Fruit fly (Drosophila melanogaster): ENCODE measurements around the gene TP53INP.

TP53INP gene

dm6 chr3L:4363887-4364794 lies 42.6 kb upstream of the TP53INP start, which contains the start of the genes Cip4 and mRpS6 (continued):
- peak; percentile 52 for TF ChIP-seq CG8281 (tag; optimal IDR thresholded peaks at IDR 0.05)
- no peak for TF ChIP-seq br (optimal IDR thresholded peaks at IDR 0.05)
- TF ChIP-seq mld (GFP tag; IDR thresholded peaks at IDR 0.05; ENCODE audit: partially characterized antibody) = 0 out of 3 replicates have a peak, but pooled peaks have one; percentile 47
- TF ChIP-seq unpg (GFP tag; optimal IDR thresholded peaks at IDR 0.05) = peak; percentile 86
- TF ChIP-seq Spps (tag; optimal IDR thresholded peaks at IDR 0.05) = peak; percentile 51
- peak; percentile 64 for TF ChIP-seq CG32772 (GFP tag; IDR thresholded peaks at IDR 0.05)
- TF ChIP-seq CG16815 (GFP tag; optimal IDR thresholded peaks at IDR 0.05) = peak; percentile 75
- TF ChIP-seq CG33557 (GFP tag; optimal IDR thresholded peaks at IDR 0.05) = peak; percentile 59
- peak; percentile 53 for TF ChIP-seq HmgZ (tag; optimal IDR thresholded peaks at IDR 0.05)
- no peak for TF ChIP-seq NC2α (GFP tag; optimal IDR thresholded peaks at IDR 0.05)
- TF ChIP-seq Dip2 (GFP tag; IDR thresholded peaks at IDR 0.05) = no peak
- peak; percentile 87 for TF ChIP-seq CG9727 (GFP tag; optimal IDR thresholded peaks at IDR 0.05)
- TF ChIP-seq vnd (GFP tag; IDR thresholded peaks at IDR 0.05; ENCODE audit: partially characterized antibody) = no peak
- peak; percentile 48; the same call in 1 of the 2 replicates for TF ChIP-seq tna (GFP tag; IDR thresholded peaks at IDR 0.05; ENCODE audit: partially characterized antibody)
- peak; percentile 67 for TF ChIP-seq CG7372 (GFP tag; IDR thresholded peaks at IDR 0.05)
- peak; percentile 0 for TF ChIP-seq tx (GFP tag; optimal IDR thresholded peaks at IDR 0.05)
- no peak for TF ChIP-seq pan (optimal IDR thresholded peaks at IDR 0.05)
- TF ChIP-seq pan (GFP tag; optimal IDR thresholded peaks at IDR 0.05 in 1 of 2, IDR thresholded peaks at IDR 0.05 in 1 of 2) = peak in 1 of 2 experiments; percentile 77
- TF ChIP-seq CG10267 (tag; optimal IDR thresholded peaks at IDR 0.05) = peak; percentile 78
- no peak for TF ChIP-seq Hmx (GFP tag; optimal IDR thresholded peaks at IDR 0.05)
- TF ChIP-seq run (tag; optimal IDR thresholded peaks at IDR 0.05) = peak; percentile 41
- peak; percentile 47 for TF ChIP-seq CG12744 (GFP tag; optimal IDR thresholded peaks at IDR 0.05)
- no peak; the same call in 2 of the 3 replicates for TF ChIP-seq CG34224 (GFP tag; IDR thresholded peaks at IDR 0.05; ENCODE audit: partially characterized antibody)
- TF ChIP-seq CG17385 (GFP tag; optimal IDR thresholded peaks at IDR 0.05) = peak; percentile 82
- no peak for TF ChIP-seq CG8944 (GFP tag; optimal IDR thresholded peaks at IDR 0.05)
- TF ChIP-seq CG11247 (GFP tag; IDR thresholded peaks at IDR 0.05) = peak; percentile 83
- no peak for TF ChIP-seq HHEX (GFP tag; optimal IDR thresholded peaks at IDR 0.05)
- no peak for TF ChIP-seq sim (GFP tag; IDR thresholded peaks at IDR 0.05)
- TF ChIP-seq Hr39 (optimal IDR thresholded peaks at IDR 0.05) = no peak
- TF ChIP-seq BEAF-32 (GFP tag; optimal IDR thresholded peaks at IDR 0.05) = peak; percentile 38
- TF ChIP-seq pho (GFP tag; optimal IDR thresholded peaks at IDR 0.05) = peak; percentile 45
- TF ChIP-seq fu2 (GFP tag; optimal IDR thresholded peaks at IDR 0.05) = peak; percentile 10
- TF ChIP-seq trh (GFP tag; optimal IDR thresholded peaks at IDR 0.05) = peak; percentile 69
- TF ChIP-seq az2 (GFP tag; optimal IDR thresholded peaks at IDR 0.05) = peak; percentile 86
- peak; percentile 91 for TF ChIP-seq Ets65A (GFP tag)
- no peak for TF ChIP-seq CG17912 (GFP tag; optimal IDR thresholded peaks at IDR 0.05)
- TF ChIP-seq CG2116 (GFP tag; optimal IDR thresholded peaks at IDR 0.05) = peak; percentile 75
- TF ChIP-seq CoRest (tag; optimal IDR thresholded peaks at IDR 0.05) = peak; percentile 91
- TF ChIP-seq CG17612 (GFP tag; IDR thresholded peaks at IDR 0.05) = 0 out of 2 replicates have a peak, but pooled peaks have one; percentile 23
- peak; percentile 50 for TF ChIP-seq CG12219 (GFP tag; optimal IDR thresholded peaks at IDR 0.05)
- no peak for TF ChIP-seq nerfin-1 (tag; optimal IDR thresholded peaks at IDR 0.05)
- peak; percentile 90 for TF ChIP-seq ci (GFP tag; IDR thresholded peaks at IDR 0.05)
- no peak for TF ChIP-seq CG2129 (GFP tag; IDR thresholded peaks at IDR 0.05; ENCODE audit: partially characterized antibody)
- TF ChIP-seq ERR (GFP tag; optimal IDR thresholded peaks at IDR 0.05) = no peak
- no peak for TF ChIP-seq CG10565 (GFP tag; optimal IDR thresholded peaks at IDR 0.05)
- peak; percentile 89 for TF ChIP-seq row (GFP tag; IDR thresholded peaks at IDR 0.05)
- TF ChIP-seq NfI (GFP tag; optimal IDR thresholded peaks at IDR 0.05) = peak; percentile 85
- TF ChIP-seq CG12942 (GFP tag; optimal IDR thresholded peaks at IDR 0.05) = peak; percentile 78
- TF ChIP-seq ssp (GFP tag; IDR thresholded peaks at IDR 0.05) = peak; percentile 57
